Worm (Caenorhabditis elegans): ENCODE data around the gene F53F8.7.
A peak's percentile ranks its signal among the peaks of the same experiment; 100 is the strongest.

Gene F53F8.7

ce11 chrV:20698266-20698665, at the start of gene F53F8.7:
Gene F53F8.7 (minus strand): TSS chrV:20698366.
- TF ChIP-seq dao-5 (tag; optimal IDR thresholded peaks at IDR 0.05) (no peak), W03F9.2 (tag; optimal IDR thresholded peaks at IDR 0.05) (no peak), him-1 (tag; optimal IDR thresholded peaks at IDR 0.05) (no peak)

ce11 chrV:20747964-20748363, 49.8 kb upstream of the F53F8.7 start:
- no peak for TF ChIP-seq dao-5 (tag; optimal IDR thresholded peaks at IDR 0.05)
- TF ChIP-seq him-1 (tag; optimal IDR thresholded peaks at IDR 0.05), result no peak
- TF ChIP-seq W03F9.2 (tag; optimal IDR thresholded peaks at IDR 0.05), result no peak

- TF ChIP-seq him-1 (tag; optimal IDR thresholded peaks at IDR 0.05) (no peak), W03F9.2 (tag; optimal IDR thresholded peaks at IDR 0.05) (no peak), dao-5 (tag; optimal IDR thresholded peaks at IDR 0.05) (no peak)
Measured at ce11 chrV:20746805-20747204, 48.6 kb upstream of the F53F8.7 start.

- TF ChIP-seq W03F9.2 (tag; optimal IDR thresholded peaks at IDR 0.05) (no peak), him-1 (tag; optimal IDR thresholded peaks at IDR 0.05) (no peak), dao-5 (tag; optimal IDR thresholded peaks at IDR 0.05) (no peak)
Measured at ce11 chrV:20745278-20745677, 47.1 kb upstream of the F53F8.7 start.

- no peak for TF ChIP-seq dao-5 (tag; optimal IDR thresholded peaks at IDR 0.05)
- TF ChIP-seq him-1 (tag; optimal IDR thresholded peaks at IDR 0.05), result no peak
- TF ChIP-seq W03F9.2 (tag; optimal IDR thresholded peaks at IDR 0.05), result no peak
Measured at ce11 chrV:20744290-20744837, 46.2 kb upstream of the F53F8.7 start, which contains the start of gene dnj-25. Gene dnj-25 (minus strand): TSS chrV:20744346.

ce11 chrV:20739387-20739786, 41.2 kb upstream of the F53F8.7 start:
- TF ChIP-seq W03F9.2 (tag; optimal IDR thresholded peaks at IDR 0.05), result no peak
- no peak for TF ChIP-seq dao-5 (tag; optimal IDR thresholded peaks at IDR 0.05)
- no peak for TF ChIP-seq him-1 (tag; optimal IDR thresholded peaks at IDR 0.05)

ce11 chrV:20734658-20735057, 36.5 kb upstream of the F53F8.7 start, which contains the start of gene srxa-6:
Gene srxa-6 (plus strand): TSS chrV:20734958.
- TF ChIP-seq W03F9.2 (tag; optimal IDR thresholded peaks at IDR 0.05) (no peak), him-1 (tag; optimal IDR thresholded peaks at IDR 0.05) (no peak), dao-5 (tag; optimal IDR thresholded peaks at IDR 0.05) (no peak)

ce11 chrV:20731787-20732186, 33.6 kb upstream of the F53F8.7 start, which contains the start of gene srxa-1:
Gene srxa-1 (plus strand): TSS chrV:20732087.
- TF ChIP-seq dao-5 (tag; optimal IDR thresholded peaks at IDR 0.05), result no peak
- no peak for TF ChIP-seq him-1 (tag; optimal IDR thresholded peaks at IDR 0.05)
- no peak for TF ChIP-seq W03F9.2 (tag; optimal IDR thresholded peaks at IDR 0.05)

ce11 chrV:20728763-20729350, 30.7 kb upstream of the F53F8.7 start, which contains the start of gene ipla-3:
Gene ipla-3 (minus strand): TSS chrV:20729272.
- TF ChIP-seq W03F9.2 (tag; optimal IDR thresholded peaks at IDR 0.05) (peak; percentile 44), dao-5 (tag; optimal IDR thresholded peaks at IDR 0.05) (no peak)

- TF ChIP-seq W03F9.2 (tag; optimal IDR thresholded peaks at IDR 0.05) (no peak), him-1 (tag; optimal IDR thresholded peaks at IDR 0.05) (no peak), dao-5 (tag; optimal IDR thresholded peaks at IDR 0.05) (no peak)
Measured at ce11 chrV:20727458-20727857, 29.3 kb upstream of the F53F8.7 start.

ce11 chrV:20722447-20722846, 24.3 kb upstream of the F53F8.7 start:
- TF ChIP-seq W03F9.2 (tag; optimal IDR thresholded peaks at IDR 0.05) (no peak), him-1 (tag; optimal IDR thresholded peaks at IDR 0.05) (no peak), dao-5 (tag; optimal IDR thresholded peaks at IDR 0.05) (no peak)

ce11 chrV:20721934-20722333, 23.8 kb upstream of the F53F8.7 start, which contains the start of gene Y44A6C.2:
Gene Y44A6C.2 (plus strand): TSS chrV:20722234.
- TF ChIP-seq W03F9.2 (tag; optimal IDR thresholded peaks at IDR 0.05) (no peak), dao-5 (tag; optimal IDR thresholded peaks at IDR 0.05) (no peak), him-1 (tag; optimal IDR thresholded peaks at IDR 0.05) (no peak)

- TF ChIP-seq dao-5 (tag; optimal IDR thresholded peaks at IDR 0.05) (no peak), him-1 (tag; optimal IDR thresholded peaks at IDR 0.05) (no peak), W03F9.2 (tag; optimal IDR thresholded peaks at IDR 0.05) (no peak)
Measured at ce11 chrV:20716830-20717441, 18.8 kb upstream of the F53F8.7 start.

ce11 chrV:20716267-20716666, 18.1 kb upstream of the F53F8.7 start:
- no peak for TF ChIP-seq dao-5 (tag; optimal IDR thresholded peaks at IDR 0.05)
- TF ChIP-seq him-1 (tag; optimal IDR thresholded peaks at IDR 0.05), result no peak
- TF ChIP-seq W03F9.2 (tag; optimal IDR thresholded peaks at IDR 0.05), result no peak
